Worm (Caenorhabditis elegans) whole organism, mixed stage, embryonic: Measurements from ENCODE around the gene rsp-8.

Experiments used
- lin-13 ChIP-seq: fragments of 150-350 bp; optimal IDR thresholded peaks from 2 replicates; lab custom pipeline; 2014; ENCODE audit warnings: missing biosample characterization, missing genetic modification characterization
- lsy-2 ChIP-seq: fragments of 150-350 bp; optimal IDR thresholded peaks from 2 replicates; lab custom pipeline; 2014; ENCODE audit warnings: missing biosample characterization, missing genetic modification characterization
- nhr-12 ChIP-seq: fragments of 150-350 bp; optimal IDR thresholded peaks from 2 replicates; lab custom pipeline; 2014; ENCODE audit warnings: missing biosample characterization, missing genetic modification characterization
- nhr-76 ChIP-seq: sonication (generic microtip); optimal IDR thresholded peaks from 2 replicates; lab custom pipeline; 2017; ENCODE audit warnings: missing biosample characterization, missing genetic modification characterization
- pha-4 ChIP-seq: fragments of 150-350 bp; optimal IDR thresholded peaks from 2 replicates; lab custom pipeline; 2018; ENCODE audit warnings: missing biosample characterization, missing genetic modification reagents, missing genetic modification characterization
- sptf-1 ChIP-seq: sonication (generic microtip); optimal IDR thresholded peaks from 2 replicates; lab custom pipeline; 2017; ENCODE audit warnings: mild to moderate bottlenecking, missing genetic modification characterization, moderate library complexity, missing compliant biosample characterization
- unc-62 ChIP-seq: fragments of 150-350 bp; optimal IDR thresholded peaks from 2 replicates; lab custom pipeline; 2014; ENCODE audit warnings: missing biosample characterization, missing genetic modification reagents, missing genetic modification characterization
- ztf-11 ChIP-seq: fragments of 150-350 bp; optimal IDR thresholded peaks from 2 replicates; lab custom pipeline; 2014; ENCODE audit warnings: missing biosample characterization, missing genetic modification characterization

DNA sequence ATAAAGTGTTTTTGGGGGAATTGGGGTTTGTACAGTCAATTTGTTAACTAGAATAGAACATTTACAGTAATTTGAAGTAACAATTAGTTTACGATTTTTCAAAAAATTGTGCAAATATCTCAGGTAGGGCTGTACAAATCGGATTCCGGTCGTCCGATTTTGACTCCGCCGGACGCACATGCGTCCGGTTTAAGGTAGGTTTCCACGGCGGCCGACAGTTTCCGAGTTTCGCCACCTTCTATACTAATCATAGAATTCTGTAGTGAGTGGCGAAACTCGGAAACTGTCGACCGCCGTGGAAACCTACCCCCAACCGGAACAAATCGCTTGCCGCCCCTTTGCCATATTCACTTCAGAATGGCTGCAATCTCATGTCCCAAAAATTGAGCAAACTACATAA is 36.7 kb upstream of the rsp-8 start:
- no peak for TF ChIP-seq nhr-76 (tag; lab: Kevin White, UChicago)
- TF ChIP-seq lin-13 (tag; lab: Kevin White, UChicago): no peak
- no peak for TF ChIP-seq pha-4 (tag; lab: Kevin White, UChicago)
- no peak for TF ChIP-seq lsy-2 (tag; lab: Kevin White, UChicago)
- TF ChIP-seq unc-62 (GFP tag; lab: Kevin White, UChicago): no peak
- no peak for TF ChIP-seq nhr-12
- TF ChIP-seq sptf-1 (tag; lab: Kevin White, UChicago): no peak
- TF ChIP-seq ztf-11 (tag; lab: Kevin White, UChicago): no peak
